Fruit fly (Drosophila melanogaster): Measurements from ENCODE around the gene CG13855.

CG13855 gene

dm6 chr3R:22367126-22368076 lies 38.3 kb upstream of the CG13855 start, which contains the start of the genes Polr3F and PyK (continued):
- TF ChIP-seq yki (optimal IDR thresholded peaks at IDR 0.05) (no peak), croc (GFP tag; conservative IDR thresholded peaks at IDR 0.05) (no peak), B-H1 (GFP tag; IDR thresholded peaks at IDR 0.05) (no peak), CG6813 (GFP tag; optimal IDR thresholded peaks at IDR 0.05) (no peak), dan (GFP tag; IDR thresholded peaks at IDR 0.05) (no peak), CrebB (tag; optimal IDR thresholded peaks at IDR 0.05) (no peak), Pdp1 (GFP tag; optimal IDR thresholded peaks at IDR 0.05) (peak in 1 of 2 experiments; percentile 79), CG12391 (tag; optimal IDR thresholded peaks at IDR 0.05) (peak; percentile 73), cwo (GFP tag; optimal IDR thresholded peaks at IDR 0.05) (no peak), CG12155 (GFP tag; optimal IDR thresholded peaks at IDR 0.05) (peak; percentile 5), CG8089 (GFP tag; optimal IDR thresholded peaks at IDR 0.05) (no peak), CG4820 (GFP tag; optimal IDR thresholded peaks at IDR 0.05) (no peak), az2 (GFP tag; optimal IDR thresholded peaks at IDR 0.05) (no peak), CG1529 (GFP tag; optimal IDR thresholded peaks at IDR 0.05) (no peak), cas (GFP tag; IDR thresholded peaks at IDR 0.05) (no peak), CG9609 (GFP tag; optimal IDR thresholded peaks at IDR 0.05) (no peak), CG3281 (GFP tag; optimal IDR thresholded peaks at IDR 0.05) (no peak), lmd (GFP tag; IDR thresholded peaks at IDR 0.05) (no peak), CG7556 (GFP tag; optimal IDR thresholded peaks at IDR 0.05) (peak; percentile 5), btn (GFP tag; optimal IDR thresholded peaks at IDR 0.05) (no peak), Aef1 (GFP tag; IDR thresholded peaks at IDR 0.05) (peak; percentile 12; the same call in 1 of the 3 replicates), Gsc (GFP tag; IDR thresholded peaks at IDR 0.05) (no peak), aop (GFP tag; IDR thresholded peaks at IDR 0.05) (no peak), wor (GFP tag; IDR thresholded peaks at IDR 0.05) (no peak), CG3726 (GFP tag; IDR thresholded peaks at IDR 0.05) (no peak), Xrp1 (GFP tag; IDR thresholded peaks at IDR 0.05) (peak; percentile 20; the same call in 1 of the 2 replicates), PHDP (tag; optimal IDR thresholded peaks at IDR 0.05) (peak; percentile 56), corto (GFP tag; optimal IDR thresholded peaks at IDR 0.05) (no peak), HmgD (GFP tag; optimal IDR thresholded peaks at IDR 0.05) (no peak), Myb (GFP tag; optimal IDR thresholded peaks at IDR 0.05) (peak; percentile 69), CG8290 (GFP tag; optimal IDR thresholded peaks at IDR 0.05) (no peak), CG8290 (tag; optimal IDR thresholded peaks at IDR 0.05) (peak in 1 of 2 experiments; percentile 40), Asciz (GFP tag; optimal IDR thresholded peaks at IDR 0.05) (no peak), CG8944 (GFP tag; optimal IDR thresholded peaks at IDR 0.05) (no peak), CG30403 (GFP tag; optimal IDR thresholded peaks at IDR 0.05) (peak; percentile 29), h (optimal IDR thresholded peaks at IDR 0.05) (no peak), ac (GFP tag; optimal IDR thresholded peaks at IDR 0.05) (no peak), pan (optimal IDR thresholded peaks at IDR 0.05) (no peak), pan (GFP tag; optimal IDR thresholded peaks at IDR 0.05 in 1 of 2, IDR thresholded peaks at IDR 0.05 in 1 of 2) (no peak), CG9797 (GFP tag; optimal IDR thresholded peaks at IDR 0.05) (peak; percentile 40), CG18764 (GFP tag; optimal IDR thresholded peaks at IDR 0.05) (no peak), CG9727 (GFP tag; optimal IDR thresholded peaks at IDR 0.05) (peak; percentile 41), Six4 (GFP tag; optimal IDR thresholded peaks at IDR 0.05) (no peak), Bdp1 (GFP tag; optimal IDR thresholded peaks at IDR 0.05) (no peak), knrl (GFP tag; IDR thresholded peaks at IDR 0.05; ENCODE audit: partially characterized antibody) (0 out of 3 replicates have a peak, but pooled peaks have one; percentile 26), CG8359 (GFP tag; optimal IDR thresholded peaks at IDR 0.05; ENCODE audit: borderline replicate concordance) (no peak), HmgZ (tag; optimal IDR thresholded peaks at IDR 0.05) (no peak), trh (GFP tag; optimal IDR thresholded peaks at IDR 0.05) (no peak), fd102C (GFP tag; optimal IDR thresholded peaks at IDR 0.05) (no peak), CG11398 (GFP tag; optimal IDR thresholded peaks at IDR 0.05) (no peak), Abd-B (GFP tag; optimal IDR thresholded peaks at IDR 0.05) (no peak)
